Fruit fly (Drosophila melanogaster) whole organism, embryonic: ENCODE data around the gene Naa20A.
A peak's percentile ranks its signal among the peaks of the same experiment; 100 is the strongest.

Experiments used
- Abd-B ChIP-seq: fragments of 200-800 bp; sonication (Bioruptor generic); optimal IDR thresholded peaks from 2 replicates; lab custom pipeline; 2018; ENCODE audit warnings: missing biosample characterization, mild to moderate bottlenecking, missing genetic modification characterization, moderate library complexity
- Atf6 ChIP-seq: fragments of 200-800 bp; sonication (Bioruptor generic); IDR thresholded peaks from 2 replicates; pipeline ENCODE4 v1.3.6; 2022; ENCODE audit warnings: missing biosample characterization, missing genetic modification characterization
- B-H1 ChIP-seq: fragments of 200-800 bp; sonication (Bioruptor generic); IDR thresholded peaks from 3 replicates; pipeline ENCODE4 v1.3.6; 2022; ENCODE audit warnings: missing biosample characterization, missing genetic modification characterization
- B-H2 ChIP-seq: fragments of 200-800 bp; sonication (Bioruptor generic); optimal IDR thresholded peaks from 2 replicates; lab custom pipeline; 2018; ENCODE audit warnings: missing biosample characterization, mild to moderate bottlenecking, missing genetic modification characterization
- Bdp1 ChIP-seq: fragments of 200-800 bp; sonication (Bioruptor generic); optimal IDR thresholded peaks from 3 replicates; lab custom pipeline; 2016; ENCODE audit warnings: missing biosample characterization, missing genetic modification characterization
- CG11093 ChIP-seq: fragments of 200-800 bp; sonication (Bioruptor generic); IDR thresholded peaks from 3 replicates; pipeline ENCODE4 v1.3.6; 2022; ENCODE audit warnings: missing biosample characterization, missing genetic modification characterization
- CG11560 ChIP-seq: fragments of 200-800 bp; sonication (Bioruptor generic); IDR thresholded peaks from 3 replicates; pipeline ENCODE4 v1.3.6; 2022; ENCODE audit warnings: missing biosample characterization, missing genetic modification characterization
- CG11695 ChIP-seq: fragments of 200-800 bp; sonication (Bioruptor generic); IDR thresholded peaks from 3 replicates; pipeline ENCODE4 v1.3.6; 2022; ENCODE audit warnings: missing biosample characterization, missing genetic modification characterization
- CG12219 ChIP-seq: fragments of 200-800 bp; sonication (Bioruptor generic); optimal IDR thresholded peaks from 3 replicates; lab custom pipeline; 2018; ENCODE audit warnings: missing biosample characterization, mild to moderate bottlenecking, missing genetic modification characterization
- CG12744 ChIP-seq: fragments of 200-800 bp; sonication (Bioruptor generic); optimal IDR thresholded peaks from 2 replicates; lab custom pipeline; 2016; ENCODE audit warnings: missing biosample characterization, missing genetic modification characterization
- CG15696 ChIP-seq: fragments of 200-800 bp; sonication (Bioruptor generic); optimal IDR thresholded peaks from 2 replicates; lab custom pipeline; 2019; ENCODE audit warnings: missing biosample characterization, mild to moderate bottlenecking, missing genetic modification characterization, moderate library complexity
- CG17186 ChIP-seq: fragments of 200-800 bp; sonication (Bioruptor generic); optimal IDR thresholded peaks from 3 replicates; lab custom pipeline; 2017; ENCODE audit warnings: missing biosample characterization, missing genetic modification reagents, missing genetic modification characterization
- CG17568 ChIP-seq: fragments of 200-800 bp; sonication (Bioruptor generic); optimal IDR thresholded peaks from 2 replicates; lab custom pipeline; 2018; ENCODE audit warnings: missing biosample characterization, mild to moderate bottlenecking, missing genetic modification characterization, moderate library complexity
- CG18764 ChIP-seq: fragments of 200-800 bp; sonication (Bioruptor generic); optimal IDR thresholded peaks from 3 replicates; lab custom pipeline; 2016; ENCODE audit warnings: missing biosample characterization, missing genetic modification characterization
- CG2120 ChIP-seq: fragments of 200-800 bp; sonication (Bioruptor generic); optimal IDR thresholded peaks from 3 replicates; lab custom pipeline; 2016; ENCODE audit warnings: missing biosample characterization, missing genetic modification characterization
- CG32772 ChIP-seq: fragments of 200-800 bp; sonication (Bioruptor generic); IDR thresholded peaks from 2 replicates; pipeline ENCODE4 v1.3.6; 2022; ENCODE audit warnings: missing biosample characterization, missing genetic modification characterization
- CG3407 ChIP-seq: fragments of 200-800 bp; sonication (Bioruptor generic); optimal IDR thresholded peaks from 2 replicates; lab custom pipeline; 2018; ENCODE audit warnings: missing biosample characterization, mild to moderate bottlenecking, missing genetic modification characterization
- CG34224 ChIP-seq: fragments of 200-800 bp; sonication (Bioruptor generic); IDR thresholded peaks from 3 replicates; pipeline ENCODE4 v1.3.6; 2022; ENCODE audit warnings: missing biosample characterization, missing genetic modification characterization; ENCODE audit not compliant: partially characterized antibody
- CG34422 ChIP-seq: fragments of 200-800 bp; sonication (Bioruptor generic); IDR thresholded peaks from 3 replicates; pipeline ENCODE4 v1.3.6; 2022; ENCODE audit warnings: missing biosample characterization, missing genetic modification characterization
- CG7357 ChIP-seq: fragments of 200-800 bp; sonication (Bioruptor generic); IDR thresholded peaks from 3 replicates; pipeline ENCODE4 v1.3.6; 2022; ENCODE audit warnings: missing biosample characterization, missing genetic modification characterization
- CG7928 ChIP-seq: fragments of 200-800 bp; sonication (Bioruptor generic); optimal IDR thresholded peaks from 2 replicates; lab custom pipeline; 2017; ENCODE audit warnings: missing biosample characterization, mild to moderate bottlenecking, missing genetic modification characterization
- CG9215 ChIP-seq: fragments of 200-800 bp; sonication (Bioruptor generic); IDR thresholded peaks from 2 replicates; pipeline ENCODE4 v1.3.6; 2022; ENCODE audit warnings: missing biosample characterization, missing genetic modification characterization
- CG9932 ChIP-seq: fragments of 200-800 bp; sonication (Bioruptor generic); IDR thresholded peaks from 2 replicates; pipeline ENCODE4 v1.3.6; 2022; ENCODE audit warnings: missing biosample characterization, missing genetic modification characterization
- CrebB ChIP-seq: fragments of 200-800 bp; sonication (Bioruptor generic); optimal IDR thresholded peaks from 3 replicates; lab custom pipeline; 2018; ENCODE audit warnings: missing biosample characterization, mild to moderate bottlenecking, missing genetic modification characterization
- HLH54F ChIP-seq: fragments of 200-800 bp; sonication (Bioruptor generic); optimal IDR thresholded peaks from 3 replicates; lab custom pipeline; 2016; ENCODE audit warnings: missing biosample characterization, missing genetic modification characterization
- Hand ChIP-seq: fragments of 200-800 bp; sonication (Bioruptor generic); optimal IDR thresholded peaks from 2 replicates; lab custom pipeline; 2017; ENCODE audit warnings: mild to moderate bottlenecking, missing biosample characterization, missing genetic modification reagents, missing genetic modification characterization
- Hey ChIP-seq: fragments of 200-800 bp; sonication (Bioruptor generic); optimal IDR thresholded peaks from 3 replicates; lab custom pipeline; 2018; ENCODE audit warnings: missing biosample characterization, mild to moderate bottlenecking, missing genetic modification characterization
- Hmx ChIP-seq: fragments of 200-800 bp; sonication (Bioruptor generic); optimal IDR thresholded peaks from 2 replicates; lab custom pipeline; 2016; ENCODE audit warnings: missing biosample characterization, missing genetic modification characterization
- Hsf ChIP-seq: fragments of 200-800 bp; sonication (Bioruptor generic); optimal IDR thresholded peaks from 3 replicates; lab custom pipeline; 2016; ENCODE audit warnings: missing biosample characterization, missing genetic modification characterization
- Kr ChIP-seq: fragments of 200-800 bp; sonication (Bioruptor generic); optimal IDR thresholded peaks from 2 replicates; lab custom pipeline; 2017; ENCODE audit warnings: missing biosample characterization, mild to moderate bottlenecking, missing genetic modification characterization
- Lpt ChIP-seq: fragments of >200 bp; optimal IDR thresholded peaks from 2 replicates; lab custom pipeline; 2018; ENCODE audit warnings: missing biosample characterization, missing genetic modification characterization
- Meics ChIP-seq: fragments of 200-800 bp; sonication (Bioruptor generic); optimal IDR thresholded peaks from 2 replicates; lab custom pipeline; 2017; ENCODE audit warnings: missing biosample characterization, mild to moderate bottlenecking, missing genetic modification characterization
- Myb ChIP-seq: fragments of 200-800 bp; sonication (Bioruptor generic); optimal IDR thresholded peaks from 2 replicates; lab custom pipeline; 2016; ENCODE audit warnings: missing biosample characterization, missing genetic modification characterization
- NK7.1 ChIP-seq: fragments of 200-800 bp; sonication (Bioruptor generic); optimal IDR thresholded peaks from 3 replicates; lab custom pipeline; 2016; ENCODE audit warnings: missing biosample characterization, missing genetic modification characterization
- NfI ChIP-seq: fragments of 200-800 bp; sonication (Bioruptor generic); optimal IDR thresholded peaks from 3 replicates; lab custom pipeline; 2018; ENCODE audit warnings: missing biosample characterization, mild to moderate bottlenecking, missing genetic modification characterization, moderate library complexity
- PHDP ChIP-seq: fragments of 200-800 bp; sonication (Bioruptor generic); optimal IDR thresholded peaks from 3 replicates; lab custom pipeline; 2018; ENCODE audit warnings: missing biosample characterization, mild to moderate bottlenecking, missing genetic modification characterization, moderate library complexity
- Poxn ChIP-seq: fragments of 200-800 bp; sonication (Bioruptor generic); IDR thresholded peaks from 2 replicates; pipeline ENCODE4 v1.3.6; 2022; ENCODE audit warnings: missing biosample characterization, missing genetic modification characterization
- abd-A ChIP-seq: fragments of 200-800 bp; sonication (Bioruptor generic); optimal IDR thresholded peaks from 3 replicates; lab custom pipeline; 2019; ENCODE audit warnings: missing biosample characterization, mild to moderate bottlenecking, missing genetic modification characterization, moderate library complexity
- al ChIP-seq: fragments of 200-800 bp; sonication (Bioruptor generic); IDR thresholded peaks from 2 replicates; pipeline ENCODE4 v1.3.6; 2022; ENCODE audit warnings: missing biosample characterization, missing genetic modification characterization
- crc ChIP-seq: fragments of 200-800 bp; sonication (Bioruptor generic); optimal IDR thresholded peaks from 2 replicates; lab custom pipeline; 2016; ENCODE audit warnings: missing biosample characterization, missing genetic modification characterization
- danr ChIP-seq: fragments of 200-800 bp; sonication (Bioruptor generic); IDR thresholded peaks from 2 replicates; pipeline ENCODE4 v1.3.6; 2022; ENCODE audit warnings: missing biosample characterization, missing genetic modification characterization
- dimm ChIP-seq: fragments of 200-800 bp; sonication (Bioruptor generic); IDR thresholded peaks from 2 replicates; pipeline ENCODE4 v1.3.6; 2022; ENCODE audit warnings: missing biosample characterization, missing genetic modification characterization
- dmrt99B ChIP-seq: fragments of 200-800 bp; sonication (Bioruptor generic); optimal IDR thresholded peaks from 2 replicates; lab custom pipeline; 2018; ENCODE audit warnings: missing biosample characterization, mild to moderate bottlenecking, missing genetic modification characterization, moderate library complexity
- jumu ChIP-seq: fragments of 200-800 bp; sonication (Bioruptor generic); optimal IDR thresholded peaks from 3 replicates; lab custom pipeline; 2016; ENCODE audit warnings: missing biosample characterization, missing genetic modification characterization
- onecut ChIP-seq: fragments of 200-800 bp; sonication (Bioruptor generic); IDR thresholded peaks from 2 replicates; pipeline ENCODE4 v1.3.6; 2022; ENCODE audit warnings: missing biosample characterization, missing genetic modification characterization
- psq ChIP-seq: fragments of 200-800 bp; sonication (Bioruptor generic); optimal IDR thresholded peaks from 2 replicates; lab custom pipeline; 2017; ENCODE audit warnings: missing biosample characterization, missing genetic modification characterization
- run ChIP-seq: fragments of 200-800 bp; sonication (Bioruptor generic); optimal IDR thresholded peaks from 3 replicates; lab custom pipeline; 2018; ENCODE audit warnings: missing biosample characterization, mild to moderate bottlenecking, missing genetic modification characterization
- sim ChIP-seq: fragments of 200-800 bp; sonication (Bioruptor generic); IDR thresholded peaks from 2 replicates; pipeline ENCODE4 v1.3.6; 2022; ENCODE audit warnings: missing biosample characterization, missing genetic modification characterization
- slou ChIP-seq: fragments of 200-800 bp; sonication (Bioruptor generic); optimal IDR thresholded peaks from 3 replicates; lab custom pipeline; 2016; ENCODE audit warnings: missing biosample characterization, missing genetic modification characterization
- tna ChIP-seq: fragments of 200-800 bp; sonication (Bioruptor generic); IDR thresholded peaks from 2 replicates; pipeline ENCODE4 v1.3.6; 2022; ENCODE audit warnings: missing biosample characterization, missing genetic modification characterization; ENCODE audit not compliant: partially characterized antibody
- ttk ChIP-seq: fragments of 200-800 bp; sonication (Bioruptor generic); IDR thresholded peaks from 2 replicates; pipeline ENCODE4 v2.1.2; 2022; ENCODE audit warnings: missing biosample characterization, missing genetic modification characterization

Gene Naa20A

DNA sequence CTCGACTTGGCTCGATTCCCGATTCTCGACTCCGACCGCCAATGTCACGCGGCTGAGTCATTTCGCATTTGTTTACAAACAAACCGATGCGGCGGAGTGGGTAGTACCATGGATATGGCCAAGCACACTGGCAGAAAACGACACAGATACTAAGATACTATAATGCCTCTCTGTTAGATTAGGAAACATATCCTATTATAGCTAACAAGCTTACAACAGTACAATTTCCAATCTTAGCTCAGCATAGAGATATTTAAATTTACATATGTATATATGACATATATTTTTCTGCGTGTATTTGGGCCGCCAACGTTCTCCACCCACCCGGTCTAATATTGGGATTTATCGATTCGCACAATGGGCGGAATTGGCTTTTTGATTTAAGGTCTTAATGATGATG, 18.9 kb downstream of the Naa20A start (continued):
- TF ChIP-seq slou (GFP tag; lab: Kevin White, UChicago) = peak; percentile 70
- no peak for TF ChIP-seq tna (GFP tag; lab: Robert Waterston, UW)
- peak; percentile 18 for TF ChIP-seq CG17568 (GFP tag; lab: Kevin White, UChicago)
- no peak for TF ChIP-seq CG34224 (GFP tag; lab: Robert Waterston, UW)
- TF ChIP-seq ttk = 0 out of 2 replicates have a peak, but pooled peaks have one; percentile 56
- TF ChIP-seq run (tag; lab: Kevin White, UChicago) = peak; percentile 34
- TF ChIP-seq CG15696 (tag; lab: Kevin White, UChicago) = peak; percentile 25
- TF ChIP-seq psq (GFP tag; lab: Kevin White, UChicago) = no peak
- 0 out of 3 replicates have a peak, but pooled peaks have one; percentile 43 for TF ChIP-seq CG11093
- no peak for TF ChIP-seq CG17186 (GFP tag; lab: Kevin White, UChicago)
- TF ChIP-seq CG12744 (GFP tag; lab: Kevin White, UChicago) = peak; percentile 42
- peak; percentile 92 for TF ChIP-seq CG9932
- TF ChIP-seq onecut = peak; percentile 54
- TF ChIP-seq CG9215 (GFP tag; lab: Robert Waterston, UW) = peak; percentile 73
- peak; percentile 56; the same call in 1 of the 3 replicates for TF ChIP-seq B-H1 (GFP tag; lab: Robert Waterston, UW)
- TF ChIP-seq CG11560 (tag; lab: Robert Waterston, UW) = peak; percentile 56; the same call in 2 of the 3 replicates
- peak; percentile 27; the same call in 1 of the 2 replicates for TF ChIP-seq sim
- peak; percentile 56; the same call in 1 of the 3 replicates for TF ChIP-seq CG7357
- TF ChIP-seq CG3407 = peak; percentile 12
- TF ChIP-seq Hey (tag; lab: Kevin White, UChicago) = no peak
- TF ChIP-seq danr (GFP tag; lab: Robert Waterston, UW) = peak; percentile 53
- peak; percentile 70 for TF ChIP-seq Abd-B
- TF ChIP-seq NK7.1 (GFP tag; lab: Kevin White, UChicago) = no peak
- TF ChIP-seq jumu (GFP tag; lab: Kevin White, UChicago) = peak; percentile 55
- no peak for TF ChIP-seq Lpt
- TF ChIP-seq HLH54F = peak; percentile 27
- peak; percentile 71 for TF ChIP-seq PHDP (tag; lab: Kevin White, UChicago)
- peak; percentile 19 for TF ChIP-seq Myb (GFP tag; lab: Kevin White, UChicago)
- TF ChIP-seq CG12219 (GFP tag; lab: Kevin White, UChicago) = peak; percentile 53
- TF ChIP-seq dimm (GFP tag; lab: Robert Waterston, UW) = peak; percentile 36; the same call in 1 of the 2 replicates
- peak; percentile 85 for TF ChIP-seq dmrt99B
- TF ChIP-seq Atf6 (GFP tag; lab: Robert Waterston, UW) = peak; percentile 89
- TF ChIP-seq Poxn (GFP tag; lab: Robert Waterston, UW) = peak; percentile 68; the same call in 1 of the 2 replicates
- peak; percentile 52 for TF ChIP-seq CrebB (tag; lab: Kevin White, UChicago)
- TF ChIP-seq Kr (GFP tag; lab: Kevin White, UChicago) = no peak
- peak; percentile 36 for TF ChIP-seq crc (GFP tag; lab: Kevin White, UChicago)
- peak; percentile 65; the same call in 2 of the 3 replicates for TF ChIP-seq CG11695 (GFP tag; lab: Robert Waterston, UW)
- peak; percentile 46 for TF ChIP-seq B-H2 (GFP tag; lab: Kevin White, UChicago)
- peak; percentile 79 for TF ChIP-seq Meics (GFP tag; lab: Kevin White, UChicago)
- no peak for TF ChIP-seq Hmx
- peak; percentile 80 for TF ChIP-seq CG2120 (GFP tag; lab: Kevin White, UChicago)
- TF ChIP-seq NfI (GFP tag; lab: Kevin White, UChicago) = peak; percentile 80
- peak; percentile 35 for TF ChIP-seq CG18764 (GFP tag; lab: Kevin White, UChicago)
- TF ChIP-seq Bdp1 (GFP tag; lab: Kevin White, UChicago) = no peak
- TF ChIP-seq al (GFP tag; lab: Robert Waterston, UW) = peak; percentile 87
- TF ChIP-seq Hsf (GFP tag; lab: Kevin White, UChicago) = peak; percentile 66
- TF ChIP-seq Hand (GFP tag; lab: Kevin White, UChicago) = peak; percentile 59
- TF ChIP-seq CG7928 = peak; percentile 16
- peak; percentile 66; the same call in 1 of the 2 replicates for TF ChIP-seq CG32772 (GFP tag; lab: Robert Waterston, UW)
- TF ChIP-seq CG34422 = peak; percentile 76
- peak; percentile 13 for TF ChIP-seq abd-A (tag; lab: Kevin White, UChicago)
